Worm (Caenorhabditis elegans) whole organism, early embryonic: ENCODE data around the gene ZK742.3.

Experiments
- B0310.2 ChIP-seq: sonication (generic microtip); optimal IDR thresholded peaks from 2 replicates; lab custom pipeline; 2016; ENCODE audit warnings: mild to moderate bottlenecking, missing genetic modification characterization, missing compliant biosample characterization
- F13C5.2 ChIP-seq: sonication (generic microtip); optimal IDR thresholded peaks from 2 replicates; lab custom pipeline; 2017; ENCODE audit warnings: mild to moderate bottlenecking, missing genetic modification characterization, inconsistent platforms, missing compliant biosample characterization
- aly-1 ChIP-seq: sonication (generic microtip); optimal IDR thresholded peaks from 2 replicates; lab custom pipeline; 2016; ENCODE audit warnings: missing genetic modification characterization, missing compliant biosample characterization
- ama-1 ChIP-seq: fragments of 150-350 bp; optimal IDR thresholded peaks from 2 replicates; lab custom pipeline; 2014
- ceh-13 ChIP-seq: fragments of 200-800 bp; sonication (Bioruptor generic); optimal IDR thresholded peaks from 2 replicates; lab custom pipeline; 2018; ENCODE audit warnings: mild to moderate bottlenecking, missing genetic modification characterization, missing compliant biosample characterization
- ceh-36 ChIP-seq: sonication (generic microtip); optimal IDR thresholded peaks from 2 replicates; lab custom pipeline; 2016; ENCODE audit warnings: missing genetic modification characterization, inconsistent platforms, missing compliant biosample characterization
- ets-7 ChIP-seq: sonication (generic microtip); optimal IDR thresholded peaks from 2 replicates; lab custom pipeline; 2016; ENCODE audit warnings: missing genotype, missing genetic modification characterization, missing compliant biosample characterization
- flt-1 ChIP-seq: fragments of 200-800 bp; sonication (Bioruptor generic); IDR thresholded peaks from 2 replicates; pipeline ENCODE4 v1.3.6; 2022; ENCODE audit warnings: missing genetic modification characterization, missing compliant biosample characterization
- hmbx-1 ChIP-seq: sonication (generic microtip); optimal IDR thresholded peaks from 2 replicates; lab custom pipeline; 2016; ENCODE audit warnings: mild to moderate bottlenecking, missing genetic modification characterization, missing compliant biosample characterization
- hmg-4 ChIP-seq: fragments of 200-800 bp; sonication (Bioruptor generic); optimal IDR thresholded peaks from 2 replicates; lab custom pipeline; 2018; ENCODE audit warnings: mild to moderate bottlenecking, missing genetic modification characterization, missing compliant biosample characterization
- hnd-1 ChIP-seq: sonication (generic microtip); optimal IDR thresholded peaks from 2 replicates; lab custom pipeline; 2016; ENCODE audit warnings: missing genetic modification characterization, missing compliant biosample characterization
- pes-1 ChIP-seq: fragments of 200-800 bp; sonication (Bioruptor generic); IDR thresholded peaks from 2 replicates; pipeline ENCODE4 v1.3.6; 2022; ENCODE audit warnings: missing genetic modification reagents, missing genetic modification characterization, missing compliant biosample characterization
- scrt-1 ChIP-seq: fragments of 200-800 bp; sonication (Bioruptor generic); IDR thresholded peaks from 2 replicates; pipeline ENCODE4 v1.3.6; 2022; ENCODE audit warnings: missing genetic modification characterization, missing compliant biosample characterization
- sea-1 ChIP-seq: fragments of 200-800 bp; sonication (Bioruptor generic); conservative IDR thresholded peaks from 2 replicates; pipeline ENCODE4 v1.3.6; 2022; ENCODE audit warnings: missing genetic modification characterization, missing compliant biosample characterization
- tbx-11 ChIP-seq: fragments of 200-800 bp; sonication (Bioruptor generic); IDR thresholded peaks from 2 replicates; pipeline ENCODE4 v1.3.6; 2022; ENCODE audit warnings: missing genetic modification characterization, missing compliant biosample characterization
- tbx-37 ChIP-seq: fragments of 200-800 bp; sonication (Bioruptor generic); conservative IDR thresholded peaks from 2 replicates; pipeline ENCODE4 v1.3.6; 2022; ENCODE audit warnings: missing genetic modification reagents, missing genetic modification characterization, missing compliant biosample characterization
- tra-4 ChIP-seq: sonication (generic microtip); optimal IDR thresholded peaks from 2 replicates; lab custom pipeline; 2017; ENCODE audit warnings: missing genetic modification characterization, missing compliant biosample characterization

The ZK742.3 gene

DNA sequence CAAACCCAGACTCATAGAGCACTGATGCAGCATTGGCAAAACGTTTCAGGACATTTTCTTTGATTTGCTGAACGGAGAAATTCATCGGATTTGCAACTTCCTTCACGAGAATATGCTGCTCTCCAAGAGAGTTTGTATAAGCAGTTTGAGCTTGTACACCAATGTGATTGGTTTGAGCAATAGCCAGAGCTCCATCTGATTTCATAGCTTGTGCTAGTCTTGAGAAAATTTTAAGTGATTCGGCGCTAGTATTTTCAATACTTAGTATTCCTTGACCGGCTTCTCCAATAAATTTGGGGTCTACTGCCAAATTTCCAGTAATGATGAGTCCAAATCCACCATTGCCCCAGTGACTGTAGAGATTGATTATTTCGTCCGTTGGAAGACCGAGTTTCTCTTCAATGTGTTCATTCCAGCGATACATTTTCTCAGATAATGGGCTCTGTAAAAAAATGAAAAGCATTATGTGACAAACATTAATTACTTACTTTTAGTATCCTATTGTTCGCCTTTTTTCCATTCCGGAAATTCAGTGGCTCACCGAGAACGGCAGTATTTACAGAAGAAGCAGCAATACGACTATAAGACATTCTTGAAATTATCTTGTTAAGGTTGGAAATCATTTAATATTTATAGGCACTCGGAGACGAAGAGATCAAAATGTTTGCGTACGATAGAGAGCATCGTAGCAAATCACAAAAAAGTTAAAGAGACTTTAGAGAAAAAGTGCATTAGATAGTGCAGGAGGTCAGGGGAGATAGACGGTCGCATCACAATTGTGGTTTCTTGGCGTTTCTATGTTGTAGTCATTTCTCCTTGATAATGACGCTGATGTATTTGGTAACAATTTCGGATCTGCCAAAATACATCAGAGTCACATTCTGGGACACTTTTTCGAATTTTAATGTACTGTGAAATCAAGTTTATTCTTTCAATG, at the start of gene ZK742.3:
ZK742.3 (minus strand) TSS at position 593 of the 937 bp plus-strand sequence.
- TF ChIP-seq tbx-37 (GFP tag; lab: Robert Waterston, UW) (no peak), B0310.2 (tag; lab: Kevin White, UChicago) (no peak), pes-1 (GFP tag; lab: Robert Waterston, UW) (no peak), hnd-1 (tag; lab: Kevin White, UChicago) (no peak), tra-4 (no peak), ceh-13 (no peak), F13C5.2 (no peak), ceh-36 (no peak), flt-1 (GFP tag; lab: Robert Waterston, UW) (no peak), hmg-4 (no peak), aly-1 (tag; lab: Kevin White, UChicago) (no peak)

DNA sequence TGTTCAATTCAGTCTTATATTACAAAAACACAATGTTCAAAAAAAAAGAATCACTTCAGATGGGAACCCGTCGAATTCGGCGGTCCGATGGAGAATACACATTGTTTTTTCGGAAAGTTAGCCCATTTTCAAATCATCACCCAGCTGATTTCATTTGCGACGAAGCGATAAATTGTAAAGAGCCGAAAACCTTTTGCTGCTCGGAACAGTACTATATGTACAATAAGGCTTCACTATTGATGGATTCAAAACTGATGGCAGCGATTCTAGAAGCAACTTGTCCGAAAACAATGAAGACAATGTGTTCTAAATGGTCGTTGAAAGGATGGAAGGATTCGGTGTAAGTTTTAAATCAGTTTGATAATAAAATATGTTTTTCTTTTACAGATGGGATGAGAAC, 48.2 kb upstream of the ZK742.3 start, which contains the start of gene C37C3.1:
C37C3.1 (plus strand) TSS at position 33 of the 400 bp plus-strand sequence.
- TF ChIP-seq tbx-37 (GFP tag; lab: Robert Waterston, UW) (no peak), pes-1 (GFP tag; lab: Robert Waterston, UW) (no peak), aly-1 (tag; lab: Kevin White, UChicago) (no peak), sea-1 (GFP tag; lab: Robert Waterston, UW) (no peak), flt-1 (GFP tag; lab: Robert Waterston, UW) (no peak), ceh-13 (no peak), hmg-4 (no peak), B0310.2 (tag; lab: Kevin White, UChicago) (no peak)

- TF ChIP-seq hmg-4: no peak
- TF ChIP-seq hmbx-1 (tag; lab: Kevin White, UChicago): no peak
- TF ChIP-seq B0310.2 (tag; lab: Kevin White, UChicago): no peak
- no peak for TF ChIP-seq ama-1
- TF ChIP-seq aly-1 (tag; lab: Kevin White, UChicago): no peak
- TF ChIP-seq F13C5.2: no peak
- no peak for TF ChIP-seq ceh-36
- TF ChIP-seq scrt-1: no peak
- TF ChIP-seq tbx-37 (GFP tag; lab: Robert Waterston, UW): no peak
- no peak for TF ChIP-seq tbx-11 (GFP tag; lab: Robert Waterston, UW)
- TF ChIP-seq ets-7 (tag; lab: Kevin White, UChicago): no peak
- TF ChIP-seq tra-4: no peak
- TF ChIP-seq flt-1 (GFP tag; lab: Robert Waterston, UW): no peak
- no peak for TF ChIP-seq hnd-1 (tag; lab: Kevin White, UChicago)
- TF ChIP-seq pes-1 (GFP tag; lab: Robert Waterston, UW): no peak
These were observed 46.9 kb upstream of the ZK742.3 start for ce11 chrV:7856641-7857040.

- TF ChIP-seq aly-1 (tag; lab: Kevin White, UChicago) (no peak), flt-1 (GFP tag; lab: Robert Waterston, UW) (no peak), B0310.2 (tag; lab: Kevin White, UChicago) (no peak), pes-1 (GFP tag; lab: Robert Waterston, UW) (no peak), tbx-37 (GFP tag; lab: Robert Waterston, UW) (no peak), tra-4 (no peak), scrt-1 (no peak), hmbx-1 (tag; lab: Kevin White, UChicago) (no peak), F13C5.2 (no peak), ceh-13 (no peak), ets-7 (tag; lab: Kevin White, UChicago) (no peak), hmg-4 (no peak), ama-1 (no peak), tbx-11 (GFP tag; lab: Robert Waterston, UW) (no peak), hnd-1 (tag; lab: Kevin White, UChicago) (no peak), ceh-36 (no peak), sea-1 (GFP tag; lab: Robert Waterston, UW) (no peak)
These were observed 45.8 kb upstream of the ZK742.3 start, which contains the start of gene C37C3.2 for ce11 chrV:7855382-7855994. C37C3.2 (plus strand) TSS chrV:7855944.

DNA sequence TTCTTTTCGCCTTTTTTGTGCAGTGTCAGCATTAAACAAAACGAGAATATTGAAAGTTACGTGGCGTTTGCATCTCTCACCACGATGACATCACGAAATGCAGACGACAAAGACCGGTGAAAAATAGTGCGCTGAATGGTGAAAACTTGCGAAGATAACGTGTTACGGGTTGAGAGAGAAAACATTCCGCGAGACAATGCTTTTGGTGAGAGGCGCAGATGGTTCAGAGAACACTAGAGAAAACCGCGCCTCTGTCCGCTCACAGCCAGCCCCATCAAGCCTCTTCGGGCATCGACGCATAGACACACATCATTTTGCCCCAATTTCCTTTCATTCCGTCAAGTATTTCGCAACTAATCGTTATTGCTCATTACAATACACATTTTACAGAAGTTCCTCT, 44.9 kb upstream of the ZK742.3 start, which contains the start of the genes C37C3.9 and C37C3.18:
C37C3.9 (minus strand) TSS at position 98 of the 400 bp plus-strand sequence.
C37C3.18 (plus strand) TSS at position 391 of the 400 bp plus-strand sequence.
- TF ChIP-seq F13C5.2 (peak; percentile 75), hmg-4 (peak; percentile 25), aly-1 (tag; lab: Kevin White, UChicago) (no peak)

ce11 chrV:7853900-7854299, 44.2 kb upstream of the ZK742.3 start:
- no peak for TF ChIP-seq hmg-4
- TF ChIP-seq ets-7 (tag; lab: Kevin White, UChicago): no peak
- no peak for TF ChIP-seq tbx-11 (GFP tag; lab: Robert Waterston, UW)
- TF ChIP-seq ceh-13: no peak
- no peak for TF ChIP-seq flt-1 (GFP tag; lab: Robert Waterston, UW)
- no peak for TF ChIP-seq hnd-1 (tag; lab: Kevin White, UChicago)
- TF ChIP-seq hmbx-1 (tag; lab: Kevin White, UChicago): no peak
- no peak for TF ChIP-seq scrt-1
- TF ChIP-seq tra-4: no peak
- no peak for TF ChIP-seq B0310.2 (tag; lab: Kevin White, UChicago)
- TF ChIP-seq ceh-36: no peak
- no peak for TF ChIP-seq ama-1
- no peak for TF ChIP-seq pes-1 (GFP tag; lab: Robert Waterston, UW)
- no peak for TF ChIP-seq sea-1 (GFP tag; lab: Robert Waterston, UW)
- TF ChIP-seq tbx-37 (GFP tag; lab: Robert Waterston, UW): no peak
- TF ChIP-seq aly-1 (tag; lab: Kevin White, UChicago): no peak
- TF ChIP-seq F13C5.2: no peak

DNA sequence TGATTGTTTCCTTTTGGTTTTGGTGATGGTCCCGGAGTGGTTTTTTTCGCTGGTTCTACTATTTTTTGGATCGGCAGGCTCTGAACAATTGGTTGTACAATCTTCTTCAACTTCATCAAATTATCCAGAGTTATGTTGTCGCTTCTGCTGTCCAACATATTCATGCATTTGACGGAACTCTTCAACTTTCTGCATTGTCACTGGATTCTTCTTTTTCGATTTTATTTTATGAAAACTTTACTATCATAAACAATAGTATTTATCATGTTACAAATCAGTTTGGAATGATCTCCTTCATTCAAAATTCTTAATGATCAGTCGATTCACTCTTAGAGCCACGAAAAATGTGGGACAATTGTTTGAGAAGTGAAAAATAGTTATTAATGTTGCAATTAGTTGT, 42.4 kb upstream of the ZK742.3 start:
- TF ChIP-seq ceh-13 (no peak), pes-1 (GFP tag; lab: Robert Waterston, UW) (no peak), ama-1 (no peak), tbx-11 (GFP tag; lab: Robert Waterston, UW) (no peak), scrt-1 (no peak), flt-1 (GFP tag; lab: Robert Waterston, UW) (no peak), hmbx-1 (tag; lab: Kevin White, UChicago) (no peak), B0310.2 (tag; lab: Kevin White, UChicago) (no peak), hmg-4 (no peak), tra-4 (no peak), aly-1 (tag; lab: Kevin White, UChicago) (no peak), ets-7 (tag; lab: Kevin White, UChicago) (no peak), tbx-37 (GFP tag; lab: Robert Waterston, UW) (no peak), F13C5.2 (no peak), sea-1 (GFP tag; lab: Robert Waterston, UW) (no peak), hnd-1 (tag; lab: Kevin White, UChicago) (no peak)
